Fruit fly (Drosophila melanogaster): ENCODE measurements around the gene CG13738.

Gene CG13738

dm6 chr3L:14003297-14004040 is 30.2 kb upstream of the CG13738 start (continued):
- no peak for TF ChIP-seq CG17802 (tag; optimal IDR thresholded peaks at IDR 0.05)
- no peak for TF ChIP-seq rib (GFP tag; IDR thresholded peaks at IDR 0.05)
- no peak for TF ChIP-seq CG10147 (GFP tag; optimal IDR thresholded peaks at IDR 0.05)
- TF ChIP-seq CG14965 (GFP tag; optimal IDR thresholded peaks at IDR 0.05; ENCODE audit: borderline replicate concordance), result no peak
- TF ChIP-seq CG3847 (GFP tag; IDR thresholded peaks at IDR 0.05), result no peak
- no peak for TF ChIP-seq z (GFP tag; IDR thresholded peaks at IDR 0.05)
- no peak for TF ChIP-seq row (GFP tag; IDR thresholded peaks at IDR 0.05)
- TF ChIP-seq CG12071 (GFP tag; optimal IDR thresholded peaks at IDR 0.05), result no peak
- no peak for TF ChIP-seq sd (tag; optimal IDR thresholded peaks at IDR 0.05)
- no peak for TF ChIP-seq knrl (GFP tag; IDR thresholded peaks at IDR 0.05; ENCODE audit: partially characterized antibody)
- TF ChIP-seq ab (GFP tag; optimal IDR thresholded peaks at IDR 0.05), result no peak
- TF ChIP-seq fd3F (GFP tag; optimal IDR thresholded peaks at IDR 0.05), result no peak
- TF ChIP-seq CG4730 (GFP tag; IDR thresholded peaks at IDR 0.05), result no peak
- TF ChIP-seq CG18764 (GFP tag; optimal IDR thresholded peaks at IDR 0.05), result no peak
- TF ChIP-seq CG2120 (GFP tag; optimal IDR thresholded peaks at IDR 0.05), result peak; percentile 42
- TF ChIP-seq pros (GFP tag; optimal IDR thresholded peaks at IDR 0.05), result no peak
- peak; percentile 18 for TF ChIP-seq kni (GFP tag; optimal IDR thresholded peaks at IDR 0.05)
- peak; percentile 21 for TF ChIP-seq CG2678 (tag; optimal IDR thresholded peaks at IDR 0.05)
- TF ChIP-seq cad (GFP tag; optimal IDR thresholded peaks at IDR 0.05), result no peak
- no peak for TF ChIP-seq tgo (GFP tag; IDR thresholded peaks at IDR 0.05)
- no peak for TF ChIP-seq CG11456 (GFP tag; IDR thresholded peaks at IDR 0.05)
- no peak for TF ChIP-seq CG12769 (tag; optimal IDR thresholded peaks at IDR 0.05)
- no peak for TF ChIP-seq HLH3B (GFP tag; IDR thresholded peaks at IDR 0.05)
- TF ChIP-seq pb (GFP tag; optimal IDR thresholded peaks at IDR 0.05), result no peak
- TF ChIP-seq B-H1 (GFP tag; IDR thresholded peaks at IDR 0.05), result no peak
- no peak for TF ChIP-seq HLH54F (GFP tag; optimal IDR thresholded peaks at IDR 0.05)
- TF ChIP-seq CG4424 (GFP tag; optimal IDR thresholded peaks at IDR 0.05), result no peak
- TF ChIP-seq Gug (GFP tag; IDR thresholded peaks at IDR 0.05), result no peak
- TF ChIP-seq CG12942 (GFP tag; optimal IDR thresholded peaks at IDR 0.05), result no peak
- no peak for TF ChIP-seq HmgD (GFP tag; optimal IDR thresholded peaks at IDR 0.05)
- TF ChIP-seq gsb (GFP tag; IDR thresholded peaks at IDR 0.05), result no peak
- no peak for TF ChIP-seq CG6765 (GFP tag; optimal IDR thresholded peaks at IDR 0.05)
- TF ChIP-seq trem (tag; optimal IDR thresholded peaks at IDR 0.05), result peak; percentile 65
- TF ChIP-seq CG30431 (GFP tag; optimal IDR thresholded peaks at IDR 0.05), result no peak
- no peak for TF ChIP-seq CG15514 (GFP tag; optimal IDR thresholded peaks at IDR 0.05)
- TF ChIP-seq CG9437 (GFP tag; optimal IDR thresholded peaks at IDR 0.05), result peak; percentile 93
- TF ChIP-seq br (optimal IDR thresholded peaks at IDR 0.05), result no peak
- no peak for TF ChIP-seq CG6854 (GFP tag; optimal IDR thresholded peaks at IDR 0.05)
- no peak for TF ChIP-seq Dp (GFP tag; optimal IDR thresholded peaks at IDR 0.05)
- no peak for TF ChIP-seq tio (GFP tag; optimal IDR thresholded peaks at IDR 0.05)
- no peak for TF ChIP-seq jigr1 (GFP tag; IDR thresholded peaks at IDR 0.05)
- peak; percentile 7 for TF ChIP-seq CG15269 (tag; optimal IDR thresholded peaks at IDR 0.05)
- TF ChIP-seq tll (GFP tag; optimal IDR thresholded peaks at IDR 0.05), result no peak
- no peak for TF ChIP-seq Asciz (GFP tag; optimal IDR thresholded peaks at IDR 0.05)
- no peak for TF ChIP-seq p53 (GFP tag; optimal IDR thresholded peaks at IDR 0.05)
- TF ChIP-seq CG11504 (tag; optimal IDR thresholded peaks at IDR 0.05), result peak; percentile 6
- no peak for TF ChIP-seq CG7987 (GFP tag; optimal IDR thresholded peaks at IDR 0.05)
- no peak for TF ChIP-seq CG15601 (tag; optimal IDR thresholded peaks at IDR 0.05)
- TF ChIP-seq NC2β (GFP tag; optimal IDR thresholded peaks at IDR 0.05), result no peak
- no peak for TF ChIP-seq ftz-f1 (GFP tag; optimal IDR thresholded peaks at IDR 0.05)
- no peak for TF ChIP-seq CG31224 (GFP tag; IDR thresholded peaks at IDR 0.05)

Data from whole organism, embryonic.